Worm (Caenorhabditis elegans): ENCODE measurements around the gene tceb-3.
"Not testable (repeated sequence)": the region's sequence is repeated elsewhere in the genome, so short reads cannot be mapped to it uniquely, and the experiment has no call there.

Gene tceb-3

ce11 chrII:10910219-10910618, 37.0 kb downstream of the tceb-3 start, which contains the start of gene sra-11:
sra-11 (minus strand) TSS chrII:10910319.
- TF ChIP-seq unc-39 (tag; optimal IDR thresholded peaks at IDR 0.05) (no peak), ztf-11 (tag; optimal IDR thresholded peaks at IDR 0.05) (no peak), nhr-129 (tag; optimal IDR thresholded peaks at IDR 0.05) (no peak), nhr-77 (tag; optimal IDR thresholded peaks at IDR 0.05) (no peak)

- TF ChIP-seq skn-1, egl-27, nhr-23 (tag; optimal IDR thresholded peaks at IDR 0.05): not testable (repeated sequence)
Measured at ce11 chrII:10904379-10904778, 42.8 kb downstream of the tceb-3 start, which contains the start of gene sra-12. sra-12 (minus strand) TSS chrII:10904479.

ce11 chrII:10902104-10902503, 45.1 kb downstream of the tceb-3 start, which contains the start of gene gly-1:
gly-1 (minus strand) TSS chrII:10902204.
- TF ChIP-seq egl-27 (tag; optimal IDR thresholded peaks at IDR 0.05) (no peak), nhr-77 (tag; optimal IDR thresholded peaks at IDR 0.05) (no peak), lsy-2 (tag; optimal IDR thresholded peaks at IDR 0.05) (no peak), skn-1 (tag; optimal IDR thresholded peaks at IDR 0.05) (no peak), ztf-11 (tag; optimal IDR thresholded peaks at IDR 0.05) (no peak), C34F6.9 (tag; optimal IDR thresholded peaks at IDR 0.05) (no peak), mbf-1 (tag; optimal IDR thresholded peaks at IDR 0.05) (no peak), nhr-129 (tag; optimal IDR thresholded peaks at IDR 0.05) (no peak), F13H6.1 (tag; optimal IDR thresholded peaks at IDR 0.05) (no peak), R02D3.7 (tag; optimal IDR thresholded peaks at IDR 0.05) (no peak), aly-2 (tag; optimal IDR thresholded peaks at IDR 0.05) (no peak), mdl-1 (tag; optimal IDR thresholded peaks at IDR 0.05) (no peak), snpc-4 (tag; optimal IDR thresholded peaks at IDR 0.05) (no peak), nhr-10 (tag; optimal IDR thresholded peaks at IDR 0.05) (no peak)

ce11 chrII:10898998-10899397, 48.2 kb downstream of the tceb-3 start:
- no peak for TF ChIP-seq zag-1 (tag; optimal IDR thresholded peaks at IDR 0.05)
- TF ChIP-seq nhr-77 (tag; optimal IDR thresholded peaks at IDR 0.05) = no peak
- TF ChIP-seq elt-1 (tag; optimal IDR thresholded peaks at IDR 0.05) = no peak
- TF ChIP-seq elt-3 (tag; optimal IDR thresholded peaks at IDR 0.05) = no peak
- no peak for TF ChIP-seq lin-13 (GFP tag; optimal IDR thresholded peaks at IDR 0.05)
- no peak for TF ChIP-seq unc-55 (GFP tag; optimal IDR thresholded peaks at IDR 0.05)
- TF ChIP-seq nhr-11 (tag; optimal IDR thresholded peaks at IDR 0.05) = no peak
- no peak for TF ChIP-seq snpc-4 (tag; optimal IDR thresholded peaks at IDR 0.05)
- no peak for TF ChIP-seq aly-2 (tag; optimal IDR thresholded peaks at IDR 0.05)
- TF ChIP-seq ztf-11 (tag; optimal IDR thresholded peaks at IDR 0.05) = no peak
- TF ChIP-seq Y55F3AM.14 (GFP tag; optimal IDR thresholded peaks at IDR 0.05) = no peak
- no peak for TF ChIP-seq lsy-2 (tag; optimal IDR thresholded peaks at IDR 0.05)
- no peak for TF ChIP-seq lin-11 (tag; optimal IDR thresholded peaks at IDR 0.05)

ce11 chrII:10895959-10896358, 51.3 kb downstream of the tceb-3 start:
- TF ChIP-seq blmp-1 (tag; optimal IDR thresholded peaks at IDR 0.05; ENCODE audit: insufficient read depth) (no peak), elt-3 (tag; optimal IDR thresholded peaks at IDR 0.05) (no peak), peb-1 (tag; optimal IDR thresholded peaks at IDR 0.05) (no peak), ceh-82 (tag; optimal IDR thresholded peaks at IDR 0.05) (no peak), nhr-10 (tag; optimal IDR thresholded peaks at IDR 0.05) (no peak), alr-1 (tag; optimal IDR thresholded peaks at IDR 0.05) (no peak), nhr-11 (tag; optimal IDR thresholded peaks at IDR 0.05) (no peak), skn-1 (tag; optimal IDR thresholded peaks at IDR 0.05) (no peak), aly-2 (tag; optimal IDR thresholded peaks at IDR 0.05) (no peak), nhr-6 (tag; optimal IDR thresholded peaks at IDR 0.05) (no peak)

ce11 chrII:10894996-10895395, 52.2 kb downstream of the tceb-3 start, which contains the start of gene sra-10:
sra-10 (minus strand) TSS chrII:10895096.
- TF ChIP-seq elt-1 (tag; optimal IDR thresholded peaks at IDR 0.05) = no peak

Measured in whole organism, L2 larva.